Comparison of ENCODE assay signal across 3 fruit fly cellular contexts in the genomic region with DNA sequence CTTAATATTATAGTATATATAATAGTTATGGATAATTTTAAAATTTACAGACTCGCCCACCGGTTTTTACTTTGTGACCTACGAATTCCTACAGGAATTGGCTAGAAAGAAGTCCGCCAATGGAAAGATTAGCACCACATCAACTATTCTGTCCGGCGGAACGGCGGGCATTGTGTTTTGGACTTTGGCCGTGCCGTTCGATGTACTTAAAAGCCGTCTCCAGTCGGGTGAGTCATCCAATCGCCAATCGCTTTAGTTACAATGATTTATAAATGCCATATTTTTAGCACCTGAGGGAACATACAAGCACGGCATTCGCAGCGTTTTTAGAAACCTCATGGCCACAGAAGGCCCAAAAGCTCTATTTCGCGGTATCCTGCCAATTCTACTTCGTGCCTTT.
TF ChIP-seq lines count a peak whose summit lies in the region.

No protein-coding gene starts in this region.

- TF ChIP-seq CTCF in whole organism, embryonic (GFP tag; optimal IDR thresholded peaks at IDR 0.05; lab: Kevin White, UChicago): no peak

TF ChIP-seq in whole organism, adult, 20 proteins besides CTCF, POLR2A, EP300 and RAD21:
- TF ChIP-seq CG12768 (GFP tag; optimal IDR thresholded peaks at IDR 0.05; lab: Kevin White, UChicago): peak; percentile 74
- no peak for TF ChIP-seq CG33017 (tag; optimal IDR thresholded peaks at IDR 0.05; lab: Kevin White, UChicago)

TF ChIP-seq in whole organism, embryonic, 481 proteins besides CTCF, POLR2A, EP300 and RAD21:
- TF ChIP-seq CG6175 (GFP tag; IDR thresholded peaks at IDR 0.05; lab: Robert Waterston, UW) (no peak), phol (tag; optimal IDR thresholded peaks at IDR 0.05; lab: Kevin White, UChicago) (no peak), Nf-YB (GFP tag; optimal IDR thresholded peaks at IDR 0.05; lab: Kevin White, UChicago) (no peak), CG12659 (GFP tag; optimal IDR thresholded peaks at IDR 0.05; lab: Kevin White, UChicago) (no peak), so (GFP tag; IDR thresholded peaks at IDR 0.05; lab: Robert Waterston, UW) (no peak), CG6254 (GFP tag; optimal IDR thresholded peaks at IDR 0.05; lab: Kevin White, UChicago) (no peak), nom (GFP tag; optimal IDR thresholded peaks at IDR 0.05; lab: Kevin White, UChicago) (peak; percentile 65), Mad (GFP tag; optimal IDR thresholded peaks at IDR 0.05; lab: Kevin White, UChicago) (no peak), Med (GFP tag; lab: Kevin White, UChicago) (peak; percentile 12), D19A (tag; optimal IDR thresholded peaks at IDR 0.05; lab: Kevin White, UChicago) (no peak)
TF ChIP-seq in whole organism, embryonic: peak in this region for 2.

TF ChIP-seq in whole organism, prepupa, 60 proteins besides CTCF, POLR2A, EP300 and RAD21:
- no peak for TF ChIP-seq CG32006 (GFP tag; optimal IDR thresholded peaks at IDR 0.05; lab: Kevin White, UChicago)
- peak; percentile 1 for TF ChIP-seq CG6854 (GFP tag; optimal IDR thresholded peaks at IDR 0.05; lab: Kevin White, UChicago)
